Worm (Caenorhabditis elegans): ENCODE data around the gene T19C3.5.
A peak's percentile ranks its signal among the peaks of the same experiment; 100 is the strongest.

Gene T19C3.5

ce11 chrIII:609549-609948 lies 18.2 kb downstream of the T19C3.5 start, which contains the start of gene best-17:
best-17 (minus strand) TSS chrIII:609649.
- TF ChIP-seq unc-39 (tag; optimal IDR thresholded peaks at IDR 0.05) (no peak), sea-2 (GFP tag; optimal IDR thresholded peaks at IDR 0.05) (no peak), egl-27 (tag; optimal IDR thresholded peaks at IDR 0.05) (no peak), daf-12 (tag; optimal IDR thresholded peaks at IDR 0.05) (no peak), jun-1 (tag; optimal IDR thresholded peaks at IDR 0.05) (no peak), lin-15B (tag; optimal IDR thresholded peaks at IDR 0.05) (no peak)

- no peak for TF ChIP-seq nhr-67 (tag; optimal IDR thresholded peaks at IDR 0.05)
- no peak for TF ChIP-seq pqm-1 (tag; optimal IDR thresholded peaks at IDR 0.05)
- TF ChIP-seq hmg-11 (tag; optimal IDR thresholded peaks at IDR 0.05): no peak
- no peak for TF ChIP-seq nhr-28 (tag; optimal IDR thresholded peaks at IDR 0.05)
- no peak for TF ChIP-seq nhr-23 (tag; optimal IDR thresholded peaks at IDR 0.05)
- TF ChIP-seq unc-39 (tag; optimal IDR thresholded peaks at IDR 0.05): no peak
- TF ChIP-seq mml-1 (tag; optimal IDR thresholded peaks at IDR 0.05): no peak
- TF ChIP-seq elt-3 (tag; optimal IDR thresholded peaks at IDR 0.05): no peak
- TF ChIP-seq fos-1 (tag; optimal IDR thresholded peaks at IDR 0.05): no peak
- no peak for TF ChIP-seq mdl-1 (tag; optimal IDR thresholded peaks at IDR 0.05)
- TF ChIP-seq fkh-2 (tag; optimal IDR thresholded peaks at IDR 0.05): no peak
- no peak for TF ChIP-seq nhr-77 (tag; optimal IDR thresholded peaks at IDR 0.05)
- TF ChIP-seq nhr-43 (tag; optimal IDR thresholded peaks at IDR 0.05; ENCODE audit: poor library complexity, severe bottlenecking): no peak
- TF ChIP-seq pha-4 (tag; optimal IDR thresholded peaks at IDR 0.05): no peak
- TF ChIP-seq ZK546.5 (tag; optimal IDR thresholded peaks at IDR 0.05): no peak
- no peak for TF ChIP-seq ceh-28 (tag; optimal IDR thresholded peaks at IDR 0.05)
- no peak for TF ChIP-seq tbx-2 (tag; optimal IDR thresholded peaks at IDR 0.05)
- TF ChIP-seq eor-1 (tag; optimal IDR thresholded peaks at IDR 0.05): no peak
- no peak for TF ChIP-seq skn-1 (tag; optimal IDR thresholded peaks at IDR 0.05)
These were observed 22.2 kb downstream of the T19C3.5 start, which contains the start of the genes Y55B1AR.4 and ttr-7 for ce11 chrIII:605415-606054. Y55B1AR.4 (minus strand) TSS chrIII:605515. ttr-7 (plus strand) TSS chrIII:606004.

- no peak for TF ChIP-seq nhr-25 (tag; optimal IDR thresholded peaks at IDR 0.05)
- TF ChIP-seq ama-1 (optimal IDR thresholded peaks at IDR 0.05): peak; percentile 10
- TF ChIP-seq mdl-1 (tag; optimal IDR thresholded peaks at IDR 0.05): no peak
- TF ChIP-seq eor-1 (tag; optimal IDR thresholded peaks at IDR 0.05): no peak
- TF ChIP-seq nhr-43 (tag; optimal IDR thresholded peaks at IDR 0.05; ENCODE audit: poor library complexity, severe bottlenecking): no peak
- no peak for TF ChIP-seq ceh-28 (tag; optimal IDR thresholded peaks at IDR 0.05)
- no peak for TF ChIP-seq nhr-67 (tag; optimal IDR thresholded peaks at IDR 0.05)
- no peak for TF ChIP-seq lin-39 (tag; optimal IDR thresholded peaks at IDR 0.05)
- TF ChIP-seq sea-2 (GFP tag; optimal IDR thresholded peaks at IDR 0.05): no peak
- peak; percentile 97 for TF ChIP-seq pha-4 (tag; optimal IDR thresholded peaks at IDR 0.05)
- TF ChIP-seq nhr-77 (tag; optimal IDR thresholded peaks at IDR 0.05): peak; percentile 48
- peak; percentile 90 for TF ChIP-seq jun-1 (tag; optimal IDR thresholded peaks at IDR 0.05)
- peak; percentile 56 for TF ChIP-seq skn-1 (tag; optimal IDR thresholded peaks at IDR 0.05)
- no peak for TF ChIP-seq ceh-9 (tag; optimal IDR thresholded peaks at IDR 0.05)
- peak; percentile 85 for TF ChIP-seq fos-1 (tag; optimal IDR thresholded peaks at IDR 0.05)
- TF ChIP-seq pqm-1 (tag; optimal IDR thresholded peaks at IDR 0.05): peak; percentile 97
- TF ChIP-seq nhr-23 (tag; optimal IDR thresholded peaks at IDR 0.05): no peak
- TF ChIP-seq elt-3 (tag; optimal IDR thresholded peaks at IDR 0.05): no peak
- TF ChIP-seq elt-2 (tag; optimal IDR thresholded peaks at IDR 0.05): peak; percentile 99
- no peak for TF ChIP-seq ceh-16 (tag; optimal IDR thresholded peaks at IDR 0.05)
- TF ChIP-seq aly-2 (tag; optimal IDR thresholded peaks at IDR 0.05): no peak
- no peak for TF ChIP-seq fkh-10 (GFP tag; optimal IDR thresholded peaks at IDR 0.05)
These were observed 27.3 kb downstream of the T19C3.5 start, which contains the start of gene lec-6 for ce11 chrIII:600316-600932. lec-6 (minus strand) TSS chrIII:600366.

- TF ChIP-seq nhr-12 (tag; optimal IDR thresholded peaks at IDR 0.05) (no peak), jun-1 (tag; optimal IDR thresholded peaks at IDR 0.05) (peak; percentile 14), elt-2 (tag; optimal IDR thresholded peaks at IDR 0.05) (peak; percentile 46), pqm-1 (tag; optimal IDR thresholded peaks at IDR 0.05) (peak; percentile 12)
These were observed 28.5 kb downstream of the T19C3.5 start for ce11 chrIII:599279-599678.

Data from whole organism, L3 larva.